Worm (Caenorhabditis elegans): ENCODE results near the gene F49C12.7.

F49C12.7 gene

ce11 chrIV:9260826-9261225, 51.9 kb downstream of the F49C12.7 start:
- no peak for TF ChIP-seq pha-4 (tag; optimal IDR thresholded peaks at IDR 0.05)
- no peak for TF ChIP-seq lsy-2 (tag; optimal IDR thresholded peaks at IDR 0.05)
- no peak for TF ChIP-seq lin-13 (tag; optimal IDR thresholded peaks at IDR 0.05)
- TF ChIP-seq sptf-1 (tag; optimal IDR thresholded peaks at IDR 0.05), result no peak
- TF ChIP-seq mls-2 (tag; optimal IDR thresholded peaks at IDR 0.05), result no peak
- no peak for TF ChIP-seq elt-3 (tag; optimal IDR thresholded peaks at IDR 0.05)
- no peak for TF ChIP-seq cnd-1 (tag; optimal IDR thresholded peaks at IDR 0.05)
- no peak for TF ChIP-seq zip-8 (tag; optimal IDR thresholded peaks at IDR 0.05)

- TF ChIP-seq ceh-83 (GFP tag; optimal IDR thresholded peaks at IDR 0.05), result no peak
- TF ChIP-seq ceh-43 (GFP tag; optimal IDR thresholded peaks at IDR 0.05), result no peak
- peak; percentile 3 for TF ChIP-seq nhr-237 (tag; optimal IDR thresholded peaks at IDR 0.05)
- TF ChIP-seq lsy-2 (tag; optimal IDR thresholded peaks at IDR 0.05), result peak; percentile 26
- no peak for TF ChIP-seq nhr-28 (tag; optimal IDR thresholded peaks at IDR 0.05)
- peak; percentile 25 for TF ChIP-seq pha-4 (tag; optimal IDR thresholded peaks at IDR 0.05)
- TF ChIP-seq sem-2 (GFP tag; optimal IDR thresholded peaks at IDR 0.05), result no peak
- TF ChIP-seq nhr-12 (tag; optimal IDR thresholded peaks at IDR 0.05), result no peak
Measured at ce11 chrIV:9260334-9260733, 52.4 kb downstream of the F49C12.7 start.

ce11 chrIV:9259687-9260086, 53.0 kb downstream of the F49C12.7 start, which contains the start of gene Y11D7A.10:
Gene Y11D7A.10, minus strand, starts transcription at chrIV:9259768.
- no peak for TF ChIP-seq cnd-1 (tag; optimal IDR thresholded peaks at IDR 0.05)
- no peak for TF ChIP-seq mab-5 (tag; optimal IDR thresholded peaks at IDR 0.05)
- TF ChIP-seq unc-62 (GFP tag; optimal IDR thresholded peaks at IDR 0.05), result no peak
- no peak for TF ChIP-seq elt-1 (tag; optimal IDR thresholded peaks at IDR 0.05; ENCODE audit: borderline replicate concordance, insufficient read depth)
- no peak for TF ChIP-seq elt-3 (tag; optimal IDR thresholded peaks at IDR 0.05)
- no peak for TF ChIP-seq ztf-11 (tag; optimal IDR thresholded peaks at IDR 0.05)
- no peak for TF ChIP-seq ham-2 (GFP tag; optimal IDR thresholded peaks at IDR 0.05)
- TF ChIP-seq bed-3 (GFP tag; optimal IDR thresholded peaks at IDR 0.05), result no peak
- no peak for TF ChIP-seq ces-1 (GFP tag; optimal IDR thresholded peaks at IDR 0.05)
- no peak for TF ChIP-seq mls-2 (tag; optimal IDR thresholded peaks at IDR 0.05)
- TF ChIP-seq mep-1 (tag; optimal IDR thresholded peaks at IDR 0.05), result no peak
- no peak for TF ChIP-seq lin-32 (GFP tag; optimal IDR thresholded peaks at IDR 0.05)
- no peak for TF ChIP-seq M03D4.4 (tag; optimal IDR thresholded peaks at IDR 0.05)
- TF ChIP-seq drap-1 (GFP tag; optimal IDR thresholded peaks at IDR 0.05), result no peak
- TF ChIP-seq nhr-28 (tag; optimal IDR thresholded peaks at IDR 0.05), result no peak
- no peak for TF ChIP-seq unc-120 (tag; optimal IDR thresholded peaks at IDR 0.05; ENCODE audit: poor library complexity, severe bottlenecking)
- TF ChIP-seq tbx-8 (GFP tag; optimal IDR thresholded peaks at IDR 0.05), result no peak
- TF ChIP-seq lsy-2 (tag; optimal IDR thresholded peaks at IDR 0.05), result no peak

Measured in whole organism, mixed stage, embryonic.